Worm (Caenorhabditis elegans) whole organism, late embryonic: ENCODE measurements around the gene R07B7.6.

Source experiments
- C08G9.2 ChIP-seq: sonication (generic microtip); optimal IDR thresholded peaks from 2 replicates; lab custom pipeline; 2016; ENCODE audit warnings: mild to moderate bottlenecking, missing genetic modification characterization, moderate library complexity, missing compliant biosample characterization
- F13H6.1 ChIP-seq: sonication (generic microtip); optimal IDR thresholded peaks from 2 replicates; lab custom pipeline; 2016; ENCODE audit warnings: missing genetic modification characterization, missing compliant biosample characterization
- Y22D7AL.16 ChIP-seq: sonication (generic microtip); optimal IDR thresholded peaks from 2 replicates; lab custom pipeline; 2016; ENCODE audit warnings: missing genetic modification characterization, missing compliant biosample characterization
- ahr-1 ChIP-seq: sonication (generic microtip); optimal IDR thresholded peaks from 2 replicates; lab custom pipeline; 2016; ENCODE audit warnings: missing genetic modification characterization, missing compliant biosample characterization
- ama-1 ChIP-seq: fragments of 150-350 bp; optimal IDR thresholded peaks from 2 replicates; lab custom pipeline; 2014
- ceh-6 ChIP-seq: fragments of 200-800 bp; sonication (Bioruptor generic); optimal IDR thresholded peaks from 2 replicates; lab custom pipeline; 2018; ENCODE audit warnings: mild to moderate bottlenecking, missing genetic modification characterization, missing compliant biosample characterization
- elt-2 ChIP-seq: sonication (generic microtip); optimal IDR thresholded peaks from 2 replicates; lab custom pipeline; 2016; ENCODE audit warnings: missing genetic modification reagents, missing genetic modification characterization, missing compliant biosample characterization
- gmeb-2 ChIP-seq: sonication (generic microtip); optimal IDR thresholded peaks from 2 replicates; lab custom pipeline; 2016; ENCODE audit warnings: missing genetic modification characterization, inconsistent platforms, missing compliant biosample characterization
- nfya-1 ChIP-seq: sonication (generic microtip); optimal IDR thresholded peaks from 2 replicates; lab custom pipeline; 2017; ENCODE audit warnings: missing genetic modification characterization, mild to moderate bottlenecking, missing compliant biosample characterization, antibody characterized with exemption, moderate library complexity
- nhr-11 ChIP-seq: fragments of 150-350 bp; optimal IDR thresholded peaks from 2 replicates; lab custom pipeline; 2014; ENCODE audit warnings: missing biosample characterization, missing genetic modification characterization
- pha-4 ChIP-seq: fragments of 150-350 bp; optimal IDR thresholded peaks from 2 replicates; lab custom pipeline; 2018; ENCODE audit warnings: missing biosample characterization, missing genetic modification reagents, missing genetic modification characterization
- pros-1 ChIP-seq: fragments of 150-350 bp; optimal IDR thresholded peaks from 2 replicates; lab custom pipeline; 2014; ENCODE audit warnings: missing biosample characterization, missing genetic modification reagents, missing genetic modification characterization
- unc-86 ChIP-seq: sonication (generic microtip); optimal IDR thresholded peaks from 2 replicates; lab custom pipeline; 2016; ENCODE audit warnings: missing genetic modification characterization, missing compliant biosample characterization

DNA sequence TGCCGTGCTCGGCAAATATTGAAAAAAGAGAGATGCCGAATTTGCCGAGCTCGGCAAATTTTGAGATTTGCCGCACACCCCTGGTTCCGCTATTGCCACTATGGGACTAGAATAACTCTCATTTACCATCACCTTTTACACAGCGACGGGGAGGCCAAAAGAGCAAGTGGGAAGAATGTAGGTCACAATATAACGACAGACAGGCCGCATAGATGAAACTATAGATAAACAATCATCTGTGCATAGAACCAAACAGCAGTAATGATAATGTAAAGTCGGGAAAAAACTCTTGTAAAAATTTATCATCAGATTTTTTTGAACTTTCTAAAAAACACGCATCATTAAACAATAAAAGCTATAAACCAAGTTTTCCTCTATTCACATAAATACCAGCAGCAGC is 6.3 kb downstream of the R07B7.6 start, which contains the start of gene kmo-2:
- TF ChIP-seq pha-4 (no peak), pros-1 (no peak), ahr-1 (tag; lab: Kevin White, UChicago) (no peak), C08G9.2 (tag; lab: Kevin White, UChicago) (no peak), Y22D7AL.16 (tag; lab: Kevin White, UChicago) (no peak), F13H6.1 (no peak), ama-1 (lab: Kevin White, UChicago) (no peak), ceh-6 (GFP tag; lab: Kevin White, UChicago) (no peak), nhr-11 (tag; lab: Kevin White, UChicago) (no peak), unc-86 (tag; lab: Kevin White, UChicago) (no peak), gmeb-2 (tag; lab: Kevin White, UChicago) (no peak), elt-2 (no peak), nfya-1 (tag; lab: Kevin White, UChicago) (no peak)
